Worm (Caenorhabditis elegans): ENCODE results near the gene fbxa-66.

Gene fbxa-66

DNA sequence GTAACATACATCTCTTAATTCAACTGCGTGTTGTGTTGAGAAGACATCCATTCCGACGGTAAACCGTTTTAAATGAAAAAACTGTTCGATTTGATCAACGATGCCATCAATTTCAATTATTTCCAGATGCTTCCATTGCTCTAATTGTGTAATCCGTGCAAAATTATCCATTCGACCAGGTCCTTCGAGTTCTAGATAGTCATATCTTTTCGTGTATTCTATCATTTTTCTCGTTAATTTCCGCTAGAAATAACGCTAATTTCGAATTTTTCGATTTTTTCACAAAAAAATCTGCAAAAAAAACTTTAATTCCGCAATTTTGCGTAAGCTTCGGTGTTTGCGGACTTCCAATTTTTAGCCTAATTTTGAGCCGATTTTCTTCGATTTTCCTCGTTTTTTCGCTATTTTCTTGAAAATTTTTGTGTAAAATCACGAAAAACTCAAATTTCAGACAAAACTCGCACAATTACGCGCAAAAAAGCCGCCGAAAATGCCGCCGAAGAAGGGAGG lies at the start of gene fbxa-66, which contains the start of gene iffb-1:
TSS of gene fbxa-66 (minus strand) at position 51 of the 510 bp plus-strand sequence.
TSS of gene iffb-1 (plus strand) at position 452 of the 510 bp plus-strand sequence.
- no peak for TF ChIP-seq unc-62 (GFP tag; optimal IDR thresholded peaks at IDR 0.05)

DNA sequence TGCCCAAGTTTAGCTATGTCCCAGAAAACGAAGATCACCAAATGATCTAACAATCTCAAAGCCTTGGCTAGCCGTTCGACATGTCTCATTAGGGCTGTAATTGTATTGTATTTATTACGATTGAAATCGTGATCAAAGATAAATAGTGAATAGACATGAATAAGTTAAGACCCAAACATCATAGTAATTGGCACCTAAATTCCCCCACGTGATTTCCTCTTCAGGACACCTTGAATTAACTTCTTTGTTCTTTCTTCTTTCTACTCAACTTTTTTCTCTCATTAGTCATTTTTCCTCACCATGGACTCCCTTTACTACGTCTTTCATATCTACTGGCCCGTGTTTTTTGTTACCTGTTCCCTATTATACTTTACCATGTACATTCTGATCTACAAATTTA lies 48.8 kb upstream of the fbxa-66 start, which contains the start of gene srd-69:
TSS of gene srd-69 (plus strand) at position 301 of the 400 bp plus-strand sequence.
- TF ChIP-seq unc-62 (GFP tag; optimal IDR thresholded peaks at IDR 0.05) = no peak

DNA sequence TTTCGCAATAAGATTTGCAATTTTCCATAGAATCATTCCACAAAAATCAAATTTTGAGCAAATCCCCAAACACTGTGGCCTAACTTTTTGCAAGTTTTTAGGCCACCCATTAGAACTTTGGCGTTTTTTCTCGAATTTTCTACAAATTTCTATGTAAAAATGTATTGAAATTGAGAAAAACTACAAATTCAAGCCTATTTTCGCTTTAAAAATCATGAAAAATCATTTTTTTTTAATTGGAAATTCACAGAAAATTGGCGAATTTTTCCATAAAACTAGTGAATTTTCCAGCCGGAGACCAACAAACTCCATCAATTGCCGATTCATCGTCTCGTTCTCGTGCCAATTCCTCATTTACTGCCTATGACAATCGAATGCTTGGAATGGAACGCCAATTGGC lies 36.1 kb upstream of the fbxa-66 start:
- TF ChIP-seq unc-62 (GFP tag; optimal IDR thresholded peaks at IDR 0.05) = no peak

DNA sequence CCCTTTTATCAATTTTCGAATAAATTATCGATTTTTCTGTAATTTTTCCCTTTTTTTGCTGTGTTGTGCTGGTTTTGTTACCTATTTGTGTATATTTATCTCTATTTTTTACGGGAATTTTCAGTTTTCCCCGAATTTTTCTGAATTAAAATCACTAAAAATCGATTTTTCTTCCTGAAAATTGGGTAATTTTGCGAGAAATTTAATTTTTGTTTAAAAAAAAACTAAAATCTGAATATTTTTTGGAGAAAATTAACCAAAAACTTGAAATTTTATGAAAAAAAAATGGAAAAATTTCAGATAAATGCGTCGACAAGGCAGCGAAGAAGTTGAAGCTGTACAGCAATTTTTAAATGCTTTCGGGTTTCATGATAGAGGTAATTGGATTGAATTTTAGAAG lies 33.5 kb upstream of the fbxa-66 start, which contains the start of gene gip-1:
TSS of gene gip-1 (plus strand) at position 301 of the 400 bp plus-strand sequence.
- no peak for TF ChIP-seq unc-62 (GFP tag; optimal IDR thresholded peaks at IDR 0.05)

DNA sequence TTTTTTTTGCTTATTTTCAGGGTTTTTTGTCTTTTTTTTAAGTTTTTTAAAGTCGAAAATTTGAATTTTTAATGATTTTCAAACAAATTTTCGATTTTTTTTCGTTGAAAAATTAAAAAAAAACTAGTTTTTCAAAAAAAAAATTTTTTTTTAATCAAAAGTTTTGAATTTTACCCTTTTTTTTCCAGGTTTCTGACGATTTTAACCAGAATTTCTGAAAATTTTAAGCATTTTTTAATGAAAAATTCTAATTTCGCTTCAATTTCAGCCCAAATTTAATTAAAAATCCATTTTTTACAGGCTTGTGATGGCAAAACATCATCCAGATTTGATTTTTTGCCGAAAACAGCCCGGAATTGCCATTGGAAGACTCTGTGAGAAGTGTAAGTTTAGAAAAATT lies 29.4 kb upstream of the fbxa-66 start, which contains the start of gene phf-5:
TSS of gene phf-5 (plus strand) at position 301 of the 400 bp plus-strand sequence.
- TF ChIP-seq unc-62 (GFP tag; optimal IDR thresholded peaks at IDR 0.05) = no peak

DNA sequence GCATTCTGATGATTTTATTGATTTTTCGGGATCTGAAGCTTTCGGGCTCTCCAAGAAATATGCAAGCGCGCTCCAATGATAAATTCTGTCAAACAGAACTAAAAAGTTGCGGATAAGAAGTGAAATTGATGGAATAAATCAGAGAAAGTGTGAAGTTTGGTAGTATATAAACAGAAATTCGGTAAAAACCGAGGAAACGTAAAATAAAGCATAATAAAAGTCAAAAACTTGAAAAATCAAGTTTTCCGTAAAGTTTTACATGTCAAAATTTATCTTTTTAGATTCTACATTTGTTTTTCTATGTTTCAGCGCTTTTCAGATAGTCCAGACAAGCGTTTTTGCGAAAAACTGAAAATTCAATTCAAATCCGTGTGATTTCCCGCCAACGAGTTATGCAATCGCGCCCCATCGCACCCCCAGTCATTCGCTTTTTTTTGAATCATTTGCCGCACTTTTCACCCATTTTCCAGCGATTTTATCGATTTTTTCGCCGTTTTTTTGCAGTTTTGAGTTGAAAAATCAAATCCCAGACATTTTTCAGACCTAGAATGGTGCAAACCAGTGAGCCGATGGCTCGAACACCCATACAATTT lies 17.3 kb upstream of the fbxa-66 start, which contains the start of the genes Y54F10BM.13 and ppm-1.D:
TSS of gene Y54F10BM.13 (minus strand) at position 51 of the 593 bp plus-strand sequence.
TSS of gene ppm-1.D (plus strand) at position 540 of the 593 bp plus-strand sequence.
- no peak for TF ChIP-seq unc-62 (GFP tag; optimal IDR thresholded peaks at IDR 0.05)

DNA sequence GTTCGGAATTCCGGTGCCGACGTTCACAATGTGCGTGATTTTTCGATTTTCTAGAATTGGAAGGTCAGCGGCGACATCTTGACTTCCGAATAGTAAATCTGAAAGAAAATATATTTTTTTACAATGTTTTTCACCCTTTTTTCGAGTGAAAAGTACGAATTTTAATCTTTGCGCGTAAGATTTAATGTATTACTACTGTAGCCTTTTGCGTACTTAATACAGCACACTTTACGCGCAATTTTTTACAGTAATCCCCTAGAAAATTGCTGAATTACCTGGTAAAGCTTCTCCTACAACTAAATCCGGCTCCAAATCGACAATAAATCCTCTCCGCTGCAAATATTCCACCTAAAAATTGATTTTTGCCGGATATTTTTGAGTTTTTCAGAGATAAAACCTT lies 16.6 kb upstream of the fbxa-66 start:
- TF ChIP-seq unc-62 (GFP tag; optimal IDR thresholded peaks at IDR 0.05) = no peak

DNA sequence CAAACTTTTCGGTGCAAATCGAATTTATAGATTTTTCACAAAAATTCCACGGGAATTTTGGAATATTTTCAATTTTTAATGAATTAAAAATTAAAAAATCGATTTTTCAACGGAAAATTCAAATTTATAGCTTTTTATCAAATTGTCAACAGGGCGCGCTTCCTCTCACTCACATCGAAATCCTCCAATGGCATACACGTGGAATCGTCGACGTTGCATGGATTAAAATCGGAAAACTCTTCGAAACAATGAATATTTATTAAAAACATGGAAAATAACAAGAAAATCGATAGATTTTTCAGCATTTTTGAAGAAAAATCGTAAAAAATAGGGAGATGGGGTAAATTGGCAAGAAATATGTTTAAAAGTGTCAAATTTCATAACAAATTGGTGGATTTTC lies 15.5 kb upstream of the fbxa-66 start, which contains the start of gene Y54F10BM.12:
TSS of gene Y54F10BM.12 (minus strand) at position 344 of the 400 bp plus-strand sequence.
- no peak for TF ChIP-seq unc-62 (GFP tag; optimal IDR thresholded peaks at IDR 0.05)

DNA sequence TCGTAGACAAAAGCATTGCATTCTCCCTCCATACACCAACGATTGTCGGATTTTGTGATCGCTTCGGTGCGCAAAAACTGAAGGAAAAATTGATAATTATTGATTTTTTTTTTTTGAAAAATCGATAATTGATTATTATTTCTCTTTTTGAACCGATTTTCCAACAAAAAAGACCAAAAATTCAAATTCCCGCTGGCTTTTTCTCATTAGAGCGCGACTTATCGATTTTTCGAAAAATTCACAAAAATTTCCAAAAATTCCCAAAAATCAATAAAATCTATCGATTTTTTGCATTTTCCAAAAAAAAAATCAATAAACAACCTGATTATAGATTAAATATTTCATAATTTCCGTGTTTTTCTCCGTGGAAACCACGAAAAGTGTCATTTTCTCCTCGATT lies 14.8 kb upstream of the fbxa-66 start:
- no peak for TF ChIP-seq unc-62 (GFP tag; optimal IDR thresholded peaks at IDR 0.05)

DNA sequence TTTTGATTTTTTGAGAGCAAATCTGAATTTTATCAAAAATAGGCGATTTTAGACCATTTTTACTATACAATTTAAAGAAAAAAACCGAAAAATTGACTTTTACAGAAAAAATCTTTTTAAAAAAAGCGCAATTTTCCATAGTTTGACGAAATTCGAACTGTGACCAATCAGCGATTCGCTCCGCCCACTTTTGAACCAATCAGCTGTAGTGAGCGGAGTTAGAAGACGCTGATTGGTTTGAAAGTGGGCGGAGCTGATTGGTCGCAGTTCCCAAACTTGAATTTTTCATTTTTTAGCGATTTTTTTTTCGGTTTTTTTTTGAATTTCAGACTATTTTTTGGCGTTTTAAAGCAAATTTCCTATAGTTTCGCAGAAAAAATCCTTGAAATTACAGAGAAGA lies 10.9 kb upstream of the fbxa-66 start:
- no peak for TF ChIP-seq unc-62 (GFP tag; optimal IDR thresholded peaks at IDR 0.05)

DNA sequence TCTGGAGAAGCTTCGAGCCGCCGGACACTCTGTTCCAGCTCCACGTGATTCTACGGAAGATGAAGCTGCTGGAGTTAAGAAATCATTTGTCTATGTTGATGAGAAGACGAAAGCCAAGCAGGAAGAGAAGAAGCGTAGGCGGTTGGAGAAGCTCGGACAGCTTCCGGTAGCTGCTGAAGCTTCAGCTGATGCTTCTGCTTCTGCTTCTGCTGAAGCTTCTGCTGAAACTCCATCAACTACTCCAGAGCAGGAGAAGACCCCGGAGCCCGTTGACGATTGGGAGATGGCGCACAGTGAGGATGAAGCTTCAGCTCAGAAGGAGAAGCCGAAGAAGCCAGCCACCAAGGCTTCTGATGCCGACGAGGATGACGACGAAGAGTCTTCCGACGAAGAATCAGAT lies 2.6 kb upstream of the fbxa-66 start:
- no peak for TF ChIP-seq unc-62 (GFP tag; optimal IDR thresholded peaks at IDR 0.05)

DNA sequence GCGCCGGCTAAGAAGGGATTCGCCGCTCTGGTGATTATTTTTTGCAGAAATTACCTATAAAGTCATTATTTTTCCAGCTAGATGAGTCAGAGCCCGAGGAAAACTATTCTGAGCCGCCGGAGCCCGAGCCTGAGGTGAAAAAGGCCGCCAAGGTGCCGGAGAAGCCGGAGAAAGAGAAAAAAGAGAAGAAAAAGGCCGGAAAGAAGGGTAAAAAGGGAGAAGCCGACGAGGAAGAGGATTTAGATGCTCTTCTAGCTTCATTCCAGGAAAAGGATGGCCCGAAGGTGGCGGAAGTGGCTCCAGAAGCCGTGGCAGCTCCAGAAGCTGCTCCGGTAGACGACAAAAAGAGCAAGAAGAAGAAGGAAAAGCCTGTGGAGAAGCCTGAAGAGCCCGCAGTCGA lies 843 bp upstream of the fbxa-66 start:
- no peak for TF ChIP-seq unc-62 (GFP tag; optimal IDR thresholded peaks at IDR 0.05)

DNA sequence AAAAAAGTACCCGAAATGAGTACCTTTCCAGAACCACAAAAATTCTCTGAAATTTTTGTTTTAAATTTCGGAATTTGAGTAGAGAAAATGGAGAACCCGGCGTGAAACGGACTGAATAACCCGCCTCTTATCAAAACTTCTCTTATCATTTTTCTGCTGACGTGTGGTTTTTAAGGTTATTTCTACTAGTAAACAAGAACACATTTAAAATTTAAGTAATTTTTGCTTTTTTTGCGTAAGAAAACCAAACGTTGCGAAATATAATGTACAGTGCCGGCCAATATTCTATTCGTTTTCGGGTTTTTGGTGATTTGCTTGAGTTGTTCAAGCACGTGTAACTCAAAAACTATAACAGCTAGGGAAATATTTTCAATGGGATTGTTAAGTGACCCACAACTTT lies 2.8 kb downstream of the fbxa-66 start:
- no peak for TF ChIP-seq unc-62 (GFP tag; optimal IDR thresholded peaks at IDR 0.05)

DNA sequence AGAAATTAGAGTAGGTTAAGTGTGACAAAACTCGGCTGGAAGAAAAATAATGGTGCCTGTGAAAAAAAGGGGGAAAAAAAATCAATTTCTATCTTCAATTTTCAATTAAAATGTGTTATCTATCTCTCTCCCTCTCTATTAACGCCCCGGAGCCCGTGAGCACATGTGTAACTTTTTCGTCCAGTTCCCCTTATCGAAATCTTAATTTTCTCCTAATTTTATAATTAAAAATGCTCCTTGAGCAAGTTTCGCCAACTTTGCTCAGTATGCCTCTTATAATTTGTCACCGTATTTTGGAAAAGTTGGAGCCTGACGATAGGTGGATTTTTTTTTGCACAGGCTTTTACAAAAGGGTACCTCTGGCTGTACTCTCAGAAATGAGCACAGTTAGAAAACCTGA lies 5.8 kb downstream of the fbxa-66 start, which contains the start of the genes fbxa-1 and Y54F10BM.20:
TSS of gene fbxa-1 (minus strand) at position 101 of the 400 bp plus-strand sequence.
TSS of gene Y54F10BM.20 (plus strand) at position 231 of the 400 bp plus-strand sequence.
- TF ChIP-seq unc-62 (GFP tag; optimal IDR thresholded peaks at IDR 0.05) = no peak

DNA sequence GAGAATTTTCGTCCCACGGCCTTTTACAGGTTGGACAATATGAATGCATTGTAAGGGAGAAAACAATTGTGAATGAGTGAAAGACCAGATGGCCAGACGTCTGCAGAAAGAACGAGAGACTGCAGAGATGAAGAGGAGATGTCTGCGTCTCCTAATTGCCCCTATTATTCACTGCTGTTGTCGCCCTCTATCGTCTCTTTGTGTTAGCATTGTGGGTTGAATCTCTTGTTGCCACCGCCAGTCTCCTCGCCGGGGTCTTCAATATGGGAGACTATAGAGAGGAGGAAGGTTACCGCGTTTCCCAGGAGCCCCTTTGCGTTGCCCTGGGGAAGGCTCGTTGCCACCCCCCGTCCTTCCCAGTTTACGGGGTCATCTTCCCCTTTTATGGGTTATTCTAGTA lies 9.0 kb downstream of the fbxa-66 start, which contains the start of gene Y54F10BM.9:
TSS of gene Y54F10BM.9 (minus strand) at position 61 of the 400 bp plus-strand sequence.
- TF ChIP-seq unc-62 (GFP tag; optimal IDR thresholded peaks at IDR 0.05) = no peak

DNA sequence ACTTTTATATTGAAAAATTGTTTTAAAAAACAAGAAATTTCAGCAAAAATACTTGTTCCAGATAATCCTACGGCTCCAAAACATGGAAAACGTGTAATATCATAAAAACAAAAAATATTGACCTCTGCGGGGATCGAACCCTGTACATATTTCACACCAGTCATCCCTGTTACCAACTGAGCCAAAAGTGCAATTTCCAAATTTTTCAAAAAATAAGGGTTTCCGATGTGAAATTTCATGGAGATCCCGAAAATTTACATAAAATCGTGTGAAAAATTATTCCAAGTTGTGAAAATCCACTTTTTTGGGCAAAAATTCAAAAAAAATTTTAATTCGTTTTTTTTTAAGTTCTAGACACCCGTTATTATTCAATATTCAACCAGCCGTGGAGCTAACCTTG lies 9.7 kb downstream of the fbxa-66 start:
- no peak for TF ChIP-seq unc-62 (GFP tag; optimal IDR thresholded peaks at IDR 0.05)

DNA sequence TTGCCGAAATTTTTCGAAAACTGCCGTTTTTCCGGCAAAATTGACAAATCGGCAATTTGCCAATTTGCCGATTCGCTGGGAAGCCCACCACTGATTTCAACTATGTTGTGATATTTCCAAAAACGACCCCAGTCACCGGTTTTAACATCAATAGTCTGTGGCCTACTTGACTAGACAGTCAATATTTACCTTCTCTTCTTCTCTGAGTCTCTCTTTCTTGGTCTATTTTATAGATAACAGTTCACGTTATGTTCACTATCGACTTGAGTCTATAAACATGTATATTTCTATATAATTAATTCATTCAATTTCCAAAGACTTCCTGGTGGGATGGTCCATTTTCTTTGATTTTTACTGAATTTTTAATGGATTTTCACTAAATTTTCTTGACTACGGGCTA lies 19.1 kb downstream of the fbxa-66 start:
- TF ChIP-seq unc-62 (GFP tag; optimal IDR thresholded peaks at IDR 0.05) = no peak
